Fruit fly (Drosophila melanogaster) whole organism, prepupa: ENCODE results near the gene DPCoAC.

Source experiments
- CG4318 ChIP-seq: fragments of 200-800 bp; sonication (Bioruptor generic); optimal IDR thresholded peaks from 3 replicates; lab custom pipeline; 2017; ENCODE audit warnings: missing biosample characterization, mild to moderate bottlenecking, missing genetic modification characterization
- CG6854 ChIP-seq: fragments of 200-800 bp; sonication (Bioruptor generic); optimal IDR thresholded peaks from 2 replicates; lab custom pipeline; 2017; ENCODE audit warnings: missing biosample characterization, mild to moderate bottlenecking, missing genetic modification characterization
- Hr38 ChIP-seq: sonication (Bioruptor generic); optimal IDR thresholded peaks from 2 replicates; lab custom pipeline; 2016; ENCODE audit warnings: missing biosample characterization, missing genetic modification characterization
- fkh ChIP-seq: fragments of 200-800 bp; sonication (Bioruptor generic); optimal IDR thresholded peaks from 3 replicates; lab custom pipeline; 2017; ENCODE audit warnings: missing biosample characterization, mild to moderate bottlenecking, missing genetic modification characterization, moderate library complexity
- lz ChIP-seq: fragments of 200-800 bp; sonication (Bioruptor generic); optimal IDR thresholded peaks from 3 replicates; lab custom pipeline; 2016; ENCODE audit warnings: missing biosample characterization, missing genetic modification characterization

DNA sequence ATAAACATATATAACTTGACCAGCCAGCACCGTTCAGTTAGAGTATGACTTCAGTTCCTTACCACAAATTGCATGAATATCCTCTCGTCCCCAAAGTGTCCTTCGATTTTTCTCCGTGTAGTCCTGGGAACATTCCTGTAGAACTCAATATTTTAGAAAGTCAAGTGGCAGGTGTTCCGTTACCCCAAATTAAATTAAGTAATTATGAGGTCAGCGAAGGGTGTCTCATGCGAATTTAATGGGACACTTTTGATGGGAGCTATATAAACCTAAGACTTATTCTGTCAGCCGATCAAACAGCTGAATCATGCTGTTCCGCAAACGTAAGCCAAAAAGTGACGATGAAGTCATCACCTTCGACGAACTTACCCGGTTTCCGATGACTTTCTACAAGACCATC is 53.0 kb downstream of the DPCoAC start, which contains the start of gene Or92a:
- TF ChIP-seq CG6854 = no peak
- TF ChIP-seq lz = no peak
- TF ChIP-seq CG4318 (GFP tag; lab: Kevin White, UChicago) = no peak
- no peak for TF ChIP-seq Hr38 (GFP tag; lab: Kevin White, UChicago)
- no peak for TF ChIP-seq fkh (GFP tag; lab: Kevin White, UChicago)
